Fruit fly (Drosophila melanogaster): ENCODE data around the gene CG17593.

DNA sequence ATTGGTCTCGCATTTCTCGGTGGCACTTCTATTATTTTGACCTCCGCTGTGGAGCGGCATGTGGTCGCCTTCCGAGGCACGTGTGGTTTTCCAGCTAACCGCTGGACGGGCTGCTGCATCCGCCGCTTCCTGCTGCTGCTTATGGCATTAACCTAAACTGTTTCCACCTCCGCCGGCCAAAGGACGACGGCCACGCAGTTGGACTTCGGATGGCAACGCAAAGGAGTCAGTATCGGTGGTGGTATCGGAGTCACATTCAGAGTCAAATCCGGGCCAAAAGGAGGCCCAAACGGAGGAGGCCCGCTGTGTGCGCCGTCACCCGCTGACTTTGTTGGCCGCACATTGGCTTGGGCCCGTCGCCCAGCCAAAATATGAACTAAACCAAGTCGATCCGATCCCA, 35.1 kb downstream of the CG17593 start:
- TF ChIP-seq CG8319 (GFP tag; optimal IDR thresholded peaks at IDR 0.05) (no peak), CG32006 (GFP tag; optimal IDR thresholded peaks at IDR 0.05) (no peak), Lpt (GFP tag; optimal IDR thresholded peaks at IDR 0.05) (no peak), Hr38 (GFP tag; optimal IDR thresholded peaks at IDR 0.05) (no peak), CG1621 (tag; optimal IDR thresholded peaks at IDR 0.05) (no peak), CG8119 (GFP tag; IDR thresholded peaks at IDR 0.05) (no peak), Sox102F (GFP tag; optimal IDR thresholded peaks at IDR 0.05) (no peak)

Data from whole organism, prepupa.